Fruit fly (Drosophila melanogaster) whole organism, adult: ENCODE data around the gene lgs.

Experiments
- CG11617 ChIP-seq: fragments of 200-800 bp; sonication (Bioruptor generic); optimal IDR thresholded peaks from 2 replicates; lab custom pipeline; 2017; ENCODE audit warnings: mild to moderate bottlenecking, missing biosample characterization, missing genetic modification reagents, missing genetic modification characterization
- CG12768 ChIP-seq: fragments of 200-800 bp; sonication (Bioruptor generic); optimal IDR thresholded peaks from 2 replicates; lab custom pipeline; 2017; ENCODE audit warnings: missing biosample characterization, missing genetic modification characterization, mild to moderate bottlenecking, moderate library complexity, missing genetic modification reagents
- CG14711 ChIP-seq: fragments of 200-800 bp; sonication (Bioruptor generic); optimal IDR thresholded peaks from 2 replicates; lab custom pipeline; 2018; ENCODE audit warnings: missing biosample characterization, mild to moderate bottlenecking, missing genetic modification characterization, moderate library complexity
- CG1620 ChIP-seq: fragments of 200-800 bp; sonication (Bioruptor generic); optimal IDR thresholded peaks from 2 replicates; lab custom pipeline; 2016; ENCODE audit warnings: missing biosample characterization, missing genetic modification characterization
- CG33017 ChIP-seq: fragments of 200-800 bp; sonication (Bioruptor generic); optimal IDR thresholded peaks from 2 replicates; lab custom pipeline; 2018; ENCODE audit warnings: missing biosample characterization, mild to moderate bottlenecking, missing genetic modification characterization, moderate library complexity
- CG5204 ChIP-seq: fragments of 200-800 bp; sonication (Bioruptor generic); optimal IDR thresholded peaks from 2 replicates; lab custom pipeline; 2016; ENCODE audit warnings: missing biosample characterization, missing genetic modification characterization
- CG7045 ChIP-seq: fragments of 200-800 bp; sonication (Bioruptor generic); optimal IDR thresholded peaks from 2 replicates; lab custom pipeline; 2017; ENCODE audit warnings: missing biosample characterization, mild to moderate bottlenecking, missing genetic modification characterization
- CG7101 ChIP-seq: fragments of 200-800 bp; sonication (Bioruptor generic); optimal IDR thresholded peaks from 2 replicates; lab custom pipeline; 2018; ENCODE audit warnings: missing biosample characterization, mild to moderate bottlenecking, missing genetic modification characterization, moderate library complexity
- Clk ChIP-seq: fragments of 200-800 bp; sonication (Bioruptor generic); optimal IDR thresholded peaks from 2 replicates; lab custom pipeline; 2017; ENCODE audit warnings: missing biosample characterization, missing genetic modification characterization
- Crg-1 ChIP-seq: fragments of 200-800 bp; sonication (Bioruptor generic); optimal IDR thresholded peaks from 2 replicates; lab custom pipeline; 2016; ENCODE audit warnings: missing biosample characterization, missing genetic modification characterization
- Hr96 ChIP-seq: fragments of 200-800 bp; sonication (Bioruptor generic); optimal IDR thresholded peaks from 2 replicates; lab custom pipeline; 2016; ENCODE audit warnings: missing biosample characterization, missing genetic modification characterization
- Mnt ChIP-seq: fragments of 200-800 bp; sonication (Bioruptor generic); optimal IDR thresholded peaks from 2 replicates; lab custom pipeline; 2016; ENCODE audit warnings: missing biosample characterization, mild to moderate bottlenecking, missing genetic modification characterization
- bab1 ChIP-seq: fragments of 200-800 bp; sonication (Bioruptor generic); optimal IDR thresholded peaks from 3 replicates; lab custom pipeline; 2019; ENCODE audit warnings: missing biosample characterization, mild to moderate bottlenecking, missing genetic modification characterization, moderate library complexity
- cic ChIP-seq: fragments of 200-800 bp; sonication (Bioruptor generic); optimal IDR thresholded peaks from 2 replicates; lab custom pipeline; 2017; ENCODE audit warnings: missing biosample characterization, mild to moderate bottlenecking, missing genetic modification characterization, moderate library complexity
- cnc ChIP-seq, 2 experiments: fragments of >200 bp; optimal IDR thresholded peaks; 2 replicates each; lab custom pipeline; 2017
- kay ChIP-seq: fragments of 200-800 bp; sonication (Bioruptor generic); peaks from one replicate; lab custom pipeline; 2016; ENCODE audit warnings: missing biosample characterization, missing genetic modification characterization, borderline replicate concordance
- ovo ChIP-seq: fragments of 200-800 bp; sonication (Bioruptor generic); optimal IDR thresholded peaks from 2 replicates; lab custom pipeline; 2016; ENCODE audit warnings: missing biosample characterization, missing genetic modification characterization
- pad ChIP-seq: fragments of 200-800 bp; sonication (Bioruptor generic); optimal IDR thresholded peaks from 3 replicates; lab custom pipeline; 2017; ENCODE audit warnings: missing biosample characterization, missing genetic modification characterization, mild to moderate bottlenecking, moderate library complexity, missing genetic modification reagents
- tj ChIP-seq: fragments of 200-800 bp; sonication (Bioruptor generic); optimal IDR thresholded peaks from 3 replicates; lab custom pipeline; 2017; ENCODE audit warnings: missing biosample characterization, mild to moderate bottlenecking, missing genetic modification characterization, moderate library complexity
- toe ChIP-seq: fragments of 200-800 bp; sonication (Bioruptor generic); optimal IDR thresholded peaks from 2 replicates; lab custom pipeline; 2016; ENCODE audit warnings: missing biosample characterization, missing genetic modification characterization

lgs gene

dm6 chr4:487480-487879 is 43.8 kb upstream of the lgs start:
- TF ChIP-seq Clk (GFP tag; lab: Kevin White, UChicago) = no peak
- no peak for TF ChIP-seq pad (GFP tag; lab: Kevin White, UChicago)
- TF ChIP-seq Hr96 (GFP tag; lab: Kevin White, UChicago) = no peak
- TF ChIP-seq tj (GFP tag; lab: Kevin White, UChicago) = no peak
- no peak for TF ChIP-seq CG14711 (tag; lab: Kevin White, UChicago)
- TF ChIP-seq CG5204 (GFP tag; lab: Kevin White, UChicago) = no peak
- no peak for TF ChIP-seq CG11617 (GFP tag; lab: Kevin White, UChicago)

dm6 chr4:486435-486834 is 42.7 kb upstream of the lgs start:
- TF ChIP-seq CG12768 (GFP tag; lab: Kevin White, UChicago) = no peak
- TF ChIP-seq Crg-1 (GFP tag; lab: Kevin White, UChicago) = peak; percentile 20
- peak; percentile 2 for TF ChIP-seq ovo (GFP tag; lab: Kevin White, UChicago)
- peak; percentile 61 for TF ChIP-seq toe (GFP tag; lab: Kevin White, UChicago)
- peak; percentile 45 for TF ChIP-seq CG5204 (GFP tag; lab: Kevin White, UChicago)
- peak; percentile 49 for TF ChIP-seq CG1620
- no peak for TF ChIP-seq Hr96 (GFP tag; lab: Kevin White, UChicago)
- peak; percentile 25 for TF ChIP-seq pad (GFP tag; lab: Kevin White, UChicago)
- no peak for TF ChIP-seq Clk (GFP tag; lab: Kevin White, UChicago)
- TF ChIP-seq CG33017 (tag; lab: Kevin White, UChicago) = no peak
- no peak for TF ChIP-seq cnc (optimal IDR thresholded peaks at IDR 0.05; lab: Kevin White, UChicago)
- peak; percentile 19 for TF ChIP-seq Mnt (GFP tag; lab: Kevin White, UChicago)
- peak; percentile 45 for TF ChIP-seq CG7101
- peak; percentile 65 for TF ChIP-seq CG14711 (tag; lab: Kevin White, UChicago)
- TF ChIP-seq kay (GFP tag; lab: Kevin White, UChicago) = peak; percentile 78
- no peak for TF ChIP-seq tj (GFP tag; lab: Kevin White, UChicago)
- no peak for TF ChIP-seq cic
- peak; percentile 73 for TF ChIP-seq bab1 (GFP tag; lab: Kevin White, UChicago)
- TF ChIP-seq CG11617 (GFP tag; lab: Kevin White, UChicago) = no peak
- peak; percentile 2 for TF ChIP-seq CG7045

dm6 chr4:485796-486195 is 42.1 kb upstream of the lgs start:
- no peak for TF ChIP-seq CG14711 (tag; lab: Kevin White, UChicago)
- peak; percentile 92 for TF ChIP-seq kay (GFP tag; lab: Kevin White, UChicago)

dm6 chr4:483646-484045 is 39.9 kb upstream of the lgs start:
- TF ChIP-seq CG7045 (no peak), CG33017 (tag; lab: Kevin White, UChicago) (no peak), bab1 (GFP tag; lab: Kevin White, UChicago) (no peak)

dm6 chr4:482659-483134 is 39.0 kb upstream of the lgs start:
- TF ChIP-seq Crg-1 (GFP tag; lab: Kevin White, UChicago) = peak; percentile 26
- no peak for TF ChIP-seq tj (GFP tag; lab: Kevin White, UChicago)

- TF ChIP-seq cic (no peak), CG5204 (GFP tag; lab: Kevin White, UChicago) (no peak), toe (GFP tag; lab: Kevin White, UChicago) (no peak), CG1620 (no peak), bab1 (GFP tag; lab: Kevin White, UChicago) (no peak), ovo (GFP tag; lab: Kevin White, UChicago) (no peak), kay (GFP tag; lab: Kevin White, UChicago) (no peak), Crg-1 (GFP tag; lab: Kevin White, UChicago) (no peak)
Observed at dm6 chr4:481739-482138, 38.0 kb upstream of the lgs start.

dm6 chr4:468634-469238 is 25.0 kb upstream of the lgs start:
- TF ChIP-seq kay (GFP tag; lab: Kevin White, UChicago) = peak; percentile 92
- no peak for TF ChIP-seq bab1 (GFP tag; lab: Kevin White, UChicago)

dm6 chr4:468031-468430 is 24.3 kb upstream of the lgs start:
- TF ChIP-seq CG11617 (GFP tag; lab: Kevin White, UChicago) = no peak
- TF ChIP-seq CG14711 (tag; lab: Kevin White, UChicago) = no peak
- TF ChIP-seq cnc (optimal IDR thresholded peaks at IDR 0.05; lab: Kevin White, UChicago) = no peak
- no peak for TF ChIP-seq cic
- no peak for TF ChIP-seq tj (GFP tag; lab: Kevin White, UChicago)
- TF ChIP-seq Clk (GFP tag; lab: Kevin White, UChicago) = no peak
- no peak for TF ChIP-seq Mnt (GFP tag; lab: Kevin White, UChicago)
- TF ChIP-seq ovo (GFP tag; lab: Kevin White, UChicago) = no peak
- TF ChIP-seq bab1 (GFP tag; lab: Kevin White, UChicago) = no peak
- no peak for TF ChIP-seq CG7101
- TF ChIP-seq pad (GFP tag; lab: Kevin White, UChicago) = no peak
- TF ChIP-seq CG1620 = no peak
